Worm (Caenorhabditis elegans): ENCODE measurements around the gene acs-4.

DNA sequence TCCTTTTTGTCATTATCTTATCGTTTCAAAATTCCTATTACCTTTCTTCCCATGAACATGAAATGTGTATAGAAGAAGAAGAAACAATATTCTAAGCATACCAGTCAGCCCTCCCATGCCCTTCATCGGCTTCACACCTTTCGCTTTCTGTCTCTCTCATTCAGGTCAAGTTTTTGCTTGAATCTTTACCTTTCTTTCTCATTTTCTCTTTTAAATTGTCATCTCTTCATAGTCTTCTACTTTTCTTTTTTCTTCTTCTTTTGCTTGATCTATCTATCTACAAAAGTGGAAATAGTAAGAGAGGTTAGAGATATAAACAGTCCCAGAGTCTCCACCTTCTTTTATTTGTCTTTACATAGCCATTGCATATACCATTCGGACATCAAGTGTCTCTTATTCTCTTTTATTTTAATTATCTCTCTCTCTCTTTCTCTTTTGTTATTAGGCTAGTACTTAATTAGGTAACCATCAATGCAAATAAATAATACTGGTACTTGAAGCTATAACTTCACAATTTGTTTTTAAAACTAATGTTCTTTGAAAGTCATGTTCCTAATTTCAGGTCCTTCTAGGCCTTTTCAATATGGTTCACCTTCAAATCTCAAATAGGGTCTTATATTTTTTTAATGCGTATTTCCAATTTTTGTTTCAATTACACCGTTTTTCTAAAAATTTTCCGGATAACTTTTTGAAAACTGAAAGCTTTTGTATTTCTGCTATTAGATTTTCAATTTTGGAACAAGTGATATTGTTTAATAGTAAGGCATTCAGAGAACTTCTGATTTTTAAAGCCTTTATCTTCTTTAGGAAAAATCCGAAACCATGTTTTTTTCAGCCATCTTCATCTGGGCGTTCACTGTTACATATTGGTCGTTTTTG lies 34.0 kb downstream of the acs-4 start, which contains the start of gene dpy-31:
- TF ChIP-seq tab-1 (GFP tag; IDR thresholded peaks at IDR 0.05) (no peak), flt-1 (GFP tag; IDR thresholded peaks at IDR 0.05) (no peak)
